Fruit fly (Drosophila melanogaster): ENCODE results near the gene Xport-A.

DNA sequence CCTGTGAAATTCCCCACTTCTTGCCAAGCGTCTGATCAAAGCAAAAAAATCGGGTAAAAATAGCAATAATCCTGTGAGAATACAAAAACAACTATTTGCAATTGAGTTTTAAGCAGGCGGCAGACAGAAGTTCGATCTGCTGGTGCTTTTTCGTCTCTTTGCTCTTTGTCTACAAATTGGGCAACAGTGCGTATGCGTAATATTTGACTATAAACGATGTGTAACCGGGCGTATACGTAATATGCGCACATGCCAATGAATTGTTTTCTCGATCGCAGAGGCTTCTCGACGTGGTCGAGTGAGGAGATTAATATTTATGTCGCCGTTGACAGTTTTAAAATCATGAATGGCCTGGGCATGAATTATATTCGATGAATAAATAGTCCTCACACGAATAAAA, 19.9 kb downstream of the Xport-A start:
- TF ChIP-seq esg (GFP tag; conservative IDR thresholded peaks at IDR 0.05) (no peak), CG7357 (GFP tag; IDR thresholded peaks at IDR 0.05) (no peak), al (GFP tag; IDR thresholded peaks at IDR 0.05) (no peak), CG1602 (GFP tag; optimal IDR thresholded peaks at IDR 0.05) (no peak), CG10543 (GFP tag; optimal IDR thresholded peaks at IDR 0.05) (no peak)

Measured in whole organism, embryonic.